Fruit fly (Drosophila melanogaster) whole organism, embryonic: ENCODE measurements around the gene CG5070.

ENCODE experiments used
- Awh ChIP-seq: fragments of 200-800 bp; sonication (Bioruptor generic); IDR thresholded peaks from 2 replicates; pipeline ENCODE4, ENCODE4 v1.3.6; 2022; ENCODE audit warnings: missing biosample characterization, missing genetic modification characterization
- CG10565 ChIP-seq: fragments of 200-800 bp; sonication (Bioruptor generic); optimal IDR thresholded peaks from 3 replicates; lab custom pipeline; 2016; ENCODE audit warnings: missing biosample characterization, mild to moderate bottlenecking, missing genetic modification characterization
- CG11085 ChIP-seq: fragments of 200-800 bp; sonication (Bioruptor generic); IDR thresholded peaks from 2 replicates; pipeline ENCODE4 v1.3.6; 2022; ENCODE audit warnings: missing biosample characterization, missing genetic modification characterization
- CG11696 ChIP-seq: fragments of 200-800 bp; sonication (Bioruptor generic); IDR thresholded peaks from 2 replicates; pipeline ENCODE4 v1.3.6; 2022; ENCODE audit warnings: missing biosample characterization, missing genetic modification characterization
- CG1233 ChIP-seq: fragments of 200-800 bp; sonication (Bioruptor generic); optimal IDR thresholded peaks from 4 replicates; lab custom pipeline; 2018; ENCODE audit warnings: missing biosample characterization, mild to moderate bottlenecking, missing genetic modification characterization
- CG12744 ChIP-seq: fragments of 200-800 bp; sonication (Bioruptor generic); optimal IDR thresholded peaks from 2 replicates; lab custom pipeline; 2016; ENCODE audit warnings: missing biosample characterization, missing genetic modification characterization
- CG1832 ChIP-seq: fragments of 200-800 bp; sonication (Bioruptor generic); optimal IDR thresholded peaks from 2 replicates; lab custom pipeline; 2017; ENCODE audit warnings: missing biosample characterization, mild to moderate bottlenecking, missing genetic modification characterization, inconsistent platforms
- CG18619 ChIP-seq: fragments of 200-800 bp; sonication (Bioruptor generic); optimal IDR thresholded peaks from 3 replicates; lab custom pipeline; 2017; ENCODE audit warnings: missing biosample characterization, mild to moderate bottlenecking, missing genetic modification characterization
- CG2199 ChIP-seq: fragments of 200-800 bp; sonication (Bioruptor generic); IDR thresholded peaks from 3 replicates; pipeline ENCODE4 v1.3.6; 2022; ENCODE audit warnings: missing biosample characterization, missing genetic modification characterization
- CG2202 ChIP-seq: fragments of 200-800 bp; sonication (Bioruptor generic); optimal IDR thresholded peaks from 2 replicates; lab custom pipeline; 2018; ENCODE audit warnings: missing biosample characterization, mild to moderate bottlenecking, missing genetic modification characterization
- CG31365 ChIP-seq: fragments of 200-800 bp; sonication (Bioruptor generic); optimal IDR thresholded peaks from 2 replicates; lab custom pipeline; 2018; ENCODE audit warnings: missing biosample characterization, mild to moderate bottlenecking, missing genetic modification characterization
- CG31441 ChIP-seq: fragments of 200-800 bp; sonication (Bioruptor generic); IDR thresholded peaks from 2 replicates; pipeline ENCODE4 v1.3.6; 2022; ENCODE audit warnings: missing biosample characterization, missing genetic modification characterization
- CG3163 ChIP-seq: fragments of 200-800 bp; sonication (Bioruptor generic); optimal IDR thresholded peaks from 3 replicates; lab custom pipeline; 2016; ENCODE audit warnings: missing biosample characterization, missing genetic modification characterization
- CG34376 ChIP-seq: fragments of 200-800 bp; sonication (Bioruptor generic); optimal IDR thresholded peaks from 2 replicates; lab custom pipeline; 2018; ENCODE audit warnings: missing biosample characterization, mild to moderate bottlenecking, missing genetic modification characterization
- CG3995 ChIP-seq: fragments of 200-800 bp; sonication (Bioruptor generic); optimal IDR thresholded peaks from 3 replicates; lab custom pipeline; 2016; ENCODE audit warnings: missing biosample characterization, missing genetic modification characterization
- CG8290 ChIP-seq, 3 experiments: fragments of 200-800 bp; sonication (Bioruptor generic); optimal IDR thresholded peaks; 2 replicates each; lab custom pipeline; 2016 to 2019; ENCODE audit warnings: missing biosample characterization in 3 of 3, missing genetic modification characterization in 3 of 3, mild to moderate bottlenecking in 2 of 3, moderate library complexity in 1 of 3
- CG8359 ChIP-seq: fragments of 200-800 bp; sonication (Bioruptor generic); optimal IDR thresholded peaks from 2 replicates; lab custom pipeline; 2017; ENCODE audit warnings: missing biosample characterization, mild to moderate bottlenecking, missing genetic modification characterization, borderline replicate concordance
- D19B ChIP-seq: fragments of 200-800 bp; sonication (Bioruptor generic); optimal IDR thresholded peaks from 2 replicates; lab custom pipeline; 2017; ENCODE audit warnings: missing biosample characterization, mild to moderate bottlenecking, missing genetic modification characterization
- Dfd ChIP-seq, 2 experiments: fragments of >200 bp; optimal IDR thresholded peaks; 2 replicates each; lab custom pipeline; 2017; ENCODE audit warnings: missing biosample characterization in 2 of 2, missing genetic modification characterization in 2 of 2
- E2f2 ChIP-seq: fragments of 200-800 bp; sonication (Bioruptor generic); IDR thresholded peaks from 2 replicates; pipeline ENCODE4 v1.3.6; 2022; ENCODE audit warnings: missing biosample characterization, missing genetic modification characterization
- HLH3B ChIP-seq: fragments of 200-800 bp; sonication (Bioruptor generic); IDR thresholded peaks from 2 replicates; pipeline ENCODE4 v1.3.6; 2022; ENCODE audit warnings: missing biosample characterization, missing genetic modification characterization
- Hr78 ChIP-seq, 2 experiments: fragments of 200-800 bp in 1 of 2; fragments of >200 bp in 1 of 2; sonication (Bioruptor generic) in 1 of 2; optimal IDR thresholded peaks; 2 replicates each; lab custom pipeline; 2017 to 2019; ENCODE audit warnings: missing biosample characterization in 2 of 2, missing genetic modification characterization in 2 of 2, mild to moderate bottlenecking in 1 of 2, moderate library complexity in 1 of 2
- Opbp ChIP-seq: fragments of 200-800 bp; sonication (Bioruptor generic); IDR thresholded peaks from 3 replicates; pipeline ENCODE4 v1.3.6; 2022; ENCODE audit warnings: missing biosample characterization, missing genetic modification characterization; ENCODE audit not compliant: partially characterized antibody
- ab ChIP-seq: fragments of 200-800 bp; sonication (Bioruptor generic); optimal IDR thresholded peaks from 2 replicates; lab custom pipeline; 2016; ENCODE audit warnings: missing biosample characterization, missing genetic modification characterization
- bab2 ChIP-seq: fragments of 200-800 bp; sonication (Bioruptor generic); optimal IDR thresholded peaks from 2 replicates; lab custom pipeline; 2016; ENCODE audit warnings: missing biosample characterization, missing genetic modification characterization
- br ChIP-seq: fragments of >200 bp; optimal IDR thresholded peaks from 2 replicates; lab custom pipeline; 2017
- caup ChIP-seq: fragments of 200-800 bp; sonication (Bioruptor generic); optimal IDR thresholded peaks from 3 replicates; lab custom pipeline; 2017; ENCODE audit warnings: missing biosample characterization, mild to moderate bottlenecking, missing genetic modification characterization, moderate library complexity; ENCODE audit not compliant: severe bottlenecking
- cg ChIP-seq: fragments of 200-800 bp; sonication (Bioruptor generic); optimal IDR thresholded peaks from 3 replicates; lab custom pipeline; 2019; ENCODE audit warnings: missing biosample characterization, mild to moderate bottlenecking, missing genetic modification characterization, moderate library complexity
- corto ChIP-seq: fragments of 200-800 bp; sonication (Bioruptor generic); optimal IDR thresholded peaks from 2 replicates; lab custom pipeline; 2016; ENCODE audit warnings: missing biosample characterization, mild to moderate bottlenecking, missing genetic modification characterization, moderate library complexity
- eve ChIP-seq, 2 experiments: fragments of >200 bp; optimal IDR thresholded peaks; 2 replicates each; lab custom pipeline; 2017; ENCODE audit warnings: missing biosample characterization in 2 of 2, missing genetic modification characterization in 2 of 2
- fd3F ChIP-seq: fragments of 200-800 bp; sonication (Bioruptor generic); optimal IDR thresholded peaks from 2 replicates; lab custom pipeline; 2018; ENCODE audit warnings: missing biosample characterization, mild to moderate bottlenecking, missing genetic modification characterization, moderate library complexity
- gem ChIP-seq: fragments of 200-800 bp; sonication (Bioruptor generic); optimal IDR thresholded peaks from 2 replicates; lab custom pipeline; 2019; ENCODE audit warnings: missing biosample characterization, mild to moderate bottlenecking, missing genetic modification characterization, moderate library complexity
- inv ChIP-seq: fragments of 200-800 bp; sonication (Bioruptor generic); IDR thresholded peaks from 2 replicates; pipeline ENCODE4 v1.3.6; 2022; ENCODE audit warnings: missing biosample characterization, missing genetic modification characterization; ENCODE audit not compliant: partially characterized antibody
- jumu ChIP-seq: fragments of 200-800 bp; sonication (Bioruptor generic); optimal IDR thresholded peaks from 3 replicates; lab custom pipeline; 2016; ENCODE audit warnings: missing biosample characterization, missing genetic modification characterization
- kay ChIP-seq: fragments of 200-800 bp; sonication (Bioruptor generic); optimal IDR thresholded peaks from 2 replicates; lab custom pipeline; 2016; ENCODE audit warnings: missing biosample characterization, missing genetic modification characterization
- kni ChIP-seq: fragments of 200-800 bp; sonication (Bioruptor generic); optimal IDR thresholded peaks from 3 replicates; lab custom pipeline; 2017; ENCODE audit warnings: mild to moderate bottlenecking, missing biosample characterization, missing genetic modification reagents, missing genetic modification characterization
- lmd ChIP-seq: fragments of 200-800 bp; sonication (Bioruptor generic); IDR thresholded peaks from 2 replicates; pipeline ENCODE4 v1.3.6; 2022; ENCODE audit warnings: missing biosample characterization, missing genetic modification characterization
- nerfin-1 ChIP-seq: fragments of 200-800 bp; sonication (Bioruptor generic); optimal IDR thresholded peaks from 3 replicates; lab custom pipeline; 2019; ENCODE audit warnings: missing biosample characterization, mild to moderate bottlenecking, missing genetic modification characterization, moderate library complexity
- pita ChIP-seq: fragments of 200-800 bp; sonication (Bioruptor generic); optimal IDR thresholded peaks from 2 replicates; lab custom pipeline; 2017; ENCODE audit warnings: missing biosample characterization, mild to moderate bottlenecking, missing genetic modification characterization
- prd ChIP-seq, 3 experiments: fragments of >200 bp in 2 of 3; fragments of 200-800 bp in 1 of 3; sonication (Bioruptor generic) in 1 of 3; optimal IDR thresholded peaks in 2 of 3; IDR thresholded peaks in 1 of 3; 2 replicates in 2 of 3; 3 replicates in 1 of 3; pipeline versions ENCODE4 v1.3.6 to Lab custom; 2017 to 2022; ENCODE audit warnings: missing biosample characterization in 1 of 3, missing genetic modification characterization in 1 of 3
- salm ChIP-seq: fragments of 200-800 bp; sonication (Bioruptor generic); optimal IDR thresholded peaks from 2 replicates; lab custom pipeline; 2018; ENCODE audit warnings: missing biosample characterization, mild to moderate bottlenecking, missing genetic modification characterization
- schlank ChIP-seq: fragments of 200-800 bp; sonication (Bioruptor generic); optimal IDR thresholded peaks from 2 replicates; lab custom pipeline; 2018; ENCODE audit warnings: missing biosample characterization, mild to moderate bottlenecking, missing genetic modification characterization
- shn ChIP-seq: fragments of 200-800 bp; sonication (Bioruptor generic); optimal IDR thresholded peaks from 3 replicates; lab custom pipeline; 2016; ENCODE audit warnings: missing biosample characterization, missing genetic modification characterization
- slbo ChIP-seq: fragments of 200-800 bp; sonication (Bioruptor generic); IDR thresholded peaks from 2 replicates; pipeline ENCODE4 v1.3.6; 2022; ENCODE audit warnings: missing biosample characterization, missing genetic modification characterization
- sob ChIP-seq: fragments of 200-800 bp; sonication (Bioruptor generic); IDR thresholded peaks from 2 replicates; pipeline ENCODE4 v1.3.6; 2022; ENCODE audit warnings: missing biosample characterization, missing genetic modification characterization
- tap ChIP-seq: fragments of 200-800 bp; optimal IDR thresholded peaks from 3 replicates; lab custom pipeline; 2019; ENCODE audit warnings: missing biosample characterization, mild to moderate bottlenecking, missing genetic modification characterization, moderate library complexity
- tin ChIP-seq: fragments of 200-800 bp; sonication (Bioruptor generic); optimal IDR thresholded peaks from 3 replicates; lab custom pipeline; 2016; ENCODE audit warnings: missing biosample characterization, missing genetic modification characterization
- tup ChIP-seq: fragments of 200-800 bp; sonication (Bioruptor generic); optimal IDR thresholded peaks from 2 replicates; lab custom pipeline; 2016; ENCODE audit warnings: missing biosample characterization, mild to moderate bottlenecking, missing genetic modification characterization, moderate library complexity
- twi ChIP-seq: fragments of 200-800 bp; optimal IDR thresholded peaks from 2 replicates; lab custom pipeline; 2019; ENCODE audit warnings: missing biosample characterization, mild to moderate bottlenecking, missing genetic modification characterization, moderate library complexity
- vfl ChIP-seq: fragments of 200-800 bp; sonication (Bioruptor generic); optimal IDR thresholded peaks from 2 replicates; lab custom pipeline; 2016; ENCODE audit warnings: missing biosample characterization, missing genetic modification characterization

CG5070 gene

dm6 chrX:17174115-17174514 lies 28.8 kb upstream of the CG5070 start (continued):
- TF ChIP-seq CG12744 (no peak), schlank (tag; lab: Kevin White, UChicago) (no peak), corto (GFP tag; lab: Kevin White, UChicago) (no peak), CG18619 (GFP tag; lab: Kevin White, UChicago) (no peak), nerfin-1 (tag; lab: Kevin White, UChicago) (no peak), tap (tag; lab: Kevin White, UChicago) (no peak), prd (optimal IDR thresholded peaks at IDR 0.05; lab: Kevin White, UChicago) (no peak), prd (GFP tag; IDR thresholded peaks at IDR 0.05; lab: Robert Waterston, UW) (peak; percentile 47; the same call in 1 of the 3 replicates), bab2 (GFP tag; lab: Kevin White, UChicago) (no peak), CG1832 (GFP tag; lab: Kevin White, UChicago) (no peak), shn (GFP tag; lab: Kevin White, UChicago) (no peak), ab (GFP tag; lab: Kevin White, UChicago) (no peak), kay (GFP tag; lab: Kevin White, UChicago) (no peak), CG2199 (GFP tag; lab: Robert Waterston, UW) (no peak), CG2202 (tag; lab: Kevin White, UChicago) (no peak), eve (GFP tag; optimal IDR thresholded peaks at IDR 0.05; lab: Kevin White, UChicago) (no peak), slbo (GFP tag; lab: Robert Waterston, UW) (no peak), jumu (no peak), inv (GFP tag; lab: Robert Waterston, UW) (no peak), CG34376 (GFP tag; lab: Kevin White, UChicago) (no peak), tin (GFP tag; lab: Kevin White, UChicago) (no peak), pita (GFP tag; lab: Kevin White, UChicago) (no peak), salm (tag; lab: Kevin White, UChicago) (no peak), br (lab: Kevin White, UChicago) (no peak), CG11085 (no peak), fd3F (GFP tag; lab: Kevin White, UChicago) (no peak), cg (GFP tag; lab: Kevin White, UChicago) (no peak), kni (GFP tag; lab: Kevin White, UChicago) (peak; percentile 3), gem (tag; lab: Kevin White, UChicago) (peak; percentile 52), CG31441 (GFP tag; lab: Robert Waterston, UW) (peak; percentile 40; the same call in 1 of the 2 replicates), tup (GFP tag; lab: Kevin White, UChicago) (no peak), lmd (GFP tag; lab: Robert Waterston, UW) (peak; percentile 17; the same call in 1 of the 2 replicates), CG8359 (GFP tag; lab: Kevin White, UChicago) (no peak), CG10565 (GFP tag; lab: Kevin White, UChicago) (no peak), vfl (GFP tag; lab: Kevin White, UChicago) (no peak), sob (GFP tag; lab: Robert Waterston, UW) (no peak), CG11696 (GFP tag; lab: Robert Waterston, UW) (no peak), Awh (GFP tag; lab: Robert Waterston, UW) (peak; percentile 45; the same call in 1 of the 2 replicates), Opbp (no peak), E2f2 (GFP tag; lab: Robert Waterston, UW) (no peak; the same call in 1 of the 2 replicates), caup (GFP tag; lab: Kevin White, UChicago) (no peak), Hr78 (GFP tag; optimal IDR thresholded peaks at IDR 0.05; lab: Kevin White, UChicago) (peak in 1 of 2 experiments; percentile 5), twi (tag; lab: Kevin White, UChicago) (peak; percentile 42), HLH3B (GFP tag; lab: Robert Waterston, UW) (0 out of 2 replicates have a peak, but pooled peaks have one; percentile 11), CG1233 (GFP tag; lab: Kevin White, UChicago) (no peak), D19B (GFP tag; lab: Kevin White, UChicago) (no peak), CG31365 (tag; lab: Kevin White, UChicago) (no peak), CG8290 (GFP tag; optimal IDR thresholded peaks at IDR 0.05; lab: Kevin White, UChicago) (no peak), CG8290 (tag; optimal IDR thresholded peaks at IDR 0.05; lab: Kevin White, UChicago) (no peak), Dfd (GFP tag; optimal IDR thresholded peaks at IDR 0.05; lab: Kevin White, UChicago) (no peak), CG3163 (no peak), CG3995 (GFP tag; lab: Kevin White, UChicago) (no peak)
